Worm (Caenorhabditis elegans) whole organism, late embryonic: ENCODE data around the gene F53C3.1.

Source experiments
- C08G9.2 ChIP-seq: sonication (generic microtip); optimal IDR thresholded peaks from 2 replicates; lab custom pipeline; 2016; ENCODE audit warnings: mild to moderate bottlenecking, missing genetic modification characterization, moderate library complexity, missing compliant biosample characterization
- K09A11.1 ChIP-seq: sonication (generic microtip); optimal IDR thresholded peaks from 2 replicates; lab custom pipeline; 2017; ENCODE audit warnings: antibody characterized with exemption, mild to moderate bottlenecking, missing genetic modification characterization, missing compliant biosample characterization; ENCODE audit not compliant: insufficient read depth
- ama-1 ChIP-seq: fragments of 150-350 bp; optimal IDR thresholded peaks from 2 replicates; lab custom pipeline; 2014
- ceh-22 ChIP-seq: sonication (generic microtip); optimal IDR thresholded peaks from 2 replicates; lab custom pipeline; 2017; ENCODE audit warnings: missing biosample characterization, missing genetic modification characterization
- fkh-10 ChIP-seq: fragments of 150-350 bp; optimal IDR thresholded peaks from 2 replicates; lab custom pipeline; 2014; ENCODE audit warnings: missing biosample characterization, missing genetic modification reagents, missing genetic modification characterization
- pros-1 ChIP-seq: fragments of 150-350 bp; optimal IDR thresholded peaks from 2 replicates; lab custom pipeline; 2014; ENCODE audit warnings: missing biosample characterization, missing genetic modification reagents, missing genetic modification characterization
- tbx-2 ChIP-seq: sonication (generic microtip); optimal IDR thresholded peaks from 2 replicates; lab custom pipeline; 2016; ENCODE audit warnings: missing genetic modification characterization, missing compliant biosample characterization
- unc-55 ChIP-seq: sonication (generic microtip); optimal IDR thresholded peaks from 2 replicates; lab custom pipeline; 2017; ENCODE audit warnings: missing biosample characterization, missing genetic modification reagents, missing genetic modification characterization
- unc-86 ChIP-seq: sonication (generic microtip); optimal IDR thresholded peaks from 2 replicates; lab custom pipeline; 2016; ENCODE audit warnings: missing genetic modification characterization, missing compliant biosample characterization

- TF ChIP-seq fkh-10 (GFP tag; lab: Kevin White, UChicago) (no peak), ceh-22 (tag; lab: Kevin White, UChicago) (no peak), K09A11.1 (tag; lab: Kevin White, UChicago) (no peak), pros-1 (tag; lab: Kevin White, UChicago) (no peak), tbx-2 (tag; lab: Kevin White, UChicago) (no peak), ama-1 (lab: Kevin White, UChicago) (no peak), C08G9.2 (tag; lab: Kevin White, UChicago) (no peak), unc-86 (tag; lab: Kevin White, UChicago) (no peak), unc-55 (GFP tag; lab: Kevin White, UChicago) (no peak)
These were observed at the start of gene F53C3.1 for ce11 chrII:3911716-3912115.
